Fruit fly (Drosophila melanogaster) whole organism, adult: Measurements from ENCODE around the gene CG14195.

Experiments used
- CG7101 ChIP-seq: fragments of 200-800 bp; sonication (Bioruptor generic); optimal IDR thresholded peaks from 2 replicates; lab custom pipeline; 2018; ENCODE audit warnings: missing biosample characterization, mild to moderate bottlenecking, missing genetic modification characterization, moderate library complexity
- Clk ChIP-seq: fragments of 200-800 bp; sonication (Bioruptor generic); optimal IDR thresholded peaks from 2 replicates; lab custom pipeline; 2017; ENCODE audit warnings: missing biosample characterization, missing genetic modification characterization
- Crg-1 ChIP-seq: fragments of 200-800 bp; sonication (Bioruptor generic); optimal IDR thresholded peaks from 2 replicates; lab custom pipeline; 2016; ENCODE audit warnings: missing biosample characterization, missing genetic modification characterization
- tj ChIP-seq: fragments of 200-800 bp; sonication (Bioruptor generic); optimal IDR thresholded peaks from 3 replicates; lab custom pipeline; 2017; ENCODE audit warnings: missing biosample characterization, mild to moderate bottlenecking, missing genetic modification characterization, moderate library complexity

DNA sequence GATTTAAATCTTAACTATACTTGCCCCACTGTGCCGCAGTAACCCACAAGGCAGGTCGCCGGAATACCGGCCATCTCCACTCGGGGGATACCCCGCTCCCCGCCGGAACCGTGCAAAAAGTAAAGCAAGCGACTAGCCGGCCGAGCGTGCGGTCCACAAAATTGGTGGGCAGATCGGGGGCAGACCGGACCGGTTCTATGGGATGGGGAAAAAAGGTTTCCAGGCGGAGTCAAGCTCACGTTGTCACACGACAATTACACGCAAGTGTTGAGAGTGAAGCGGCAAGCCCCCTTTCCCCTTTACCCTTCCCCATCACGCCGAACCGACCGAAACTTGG, 13.4 kb upstream of the CG14195 start:
- TF ChIP-seq Clk (GFP tag; lab: Kevin White, UChicago) (no peak), Crg-1 (no peak), tj (GFP tag; lab: Kevin White, UChicago) (no peak), CG7101 (tag; lab: Kevin White, UChicago) (no peak)
